Worm (Caenorhabditis elegans) whole organism, young adult: ENCODE measurements around the gene bath-47.

Experiments
- C06A6.2 ChIP-seq: fragments of 200-800 bp; sonication (Bioruptor generic); conservative IDR thresholded peaks from 2 replicates; pipeline ENCODE4 v1.3.6; 2022; ENCODE audit warnings: missing genetic modification characterization, missing compliant biosample characterization
- F49E8.2 ChIP-seq: sonication (generic microtip); optimal IDR thresholded peaks from 3 replicates; lab custom pipeline; 2017; ENCODE audit warnings: missing genetic modification characterization, mild to moderate bottlenecking, missing compliant biosample characterization, antibody characterized with exemption, moderate library complexity; ENCODE audit not compliant: insufficient read depth
- ama-1 ChIP-seq, 3 experiments: fragments of 150-350 bp in 1 of 3; sonication (generic microtip) in 2 of 3; optimal IDR thresholded peaks; 2 replicates each; lab custom pipeline; 2014 to 2018; ENCODE audit warnings: missing biosample characterization in 2 of 3, missing genetic modification characterization in 2 of 3, missing genetic modification reagents in 2 of 3
- atf-7 ChIP-seq: sonication (generic microtip); optimal IDR thresholded peaks from 2 replicates; lab custom pipeline; 2017; ENCODE audit warnings: mild to moderate bottlenecking, missing genetic modification characterization, missing compliant biosample characterization
- ceh-79 ChIP-seq: sonication (generic microtip); optimal IDR thresholded peaks from 2 replicates; lab custom pipeline; 2017; ENCODE audit warnings: mild to moderate bottlenecking, missing genetic modification characterization, missing compliant biosample characterization
- egl-44 ChIP-seq: fragments of 200-800 bp; sonication (Bioruptor generic); IDR thresholded peaks from 2 replicates; pipeline ENCODE4 v1.3.6; 2022; ENCODE audit warnings: missing genetic modification reagents, missing genetic modification characterization, missing compliant biosample characterization
- hlh-12 ChIP-seq: sonication (generic microtip); optimal IDR thresholded peaks from 2 replicates; lab custom pipeline; 2016; ENCODE audit warnings: missing genetic modification characterization, missing compliant biosample characterization
- lag-1 ChIP-seq: fragments of 200-800 bp; sonication (Bioruptor generic); IDR thresholded peaks from 2 replicates; pipeline ENCODE4 v1.3.6; 2022; ENCODE audit warnings: missing genetic modification reagents, missing genetic modification characterization, missing compliant biosample characterization
- lir-1 ChIP-seq: fragments of 200-800 bp; sonication (Bioruptor generic); conservative IDR thresholded peaks from 2 replicates; pipeline ENCODE4 v1.3.6; 2022; ENCODE audit warnings: missing genetic modification reagents, missing genetic modification characterization, missing compliant biosample characterization
- repo-1 ChIP-seq: sonication (generic microtip); optimal IDR thresholded peaks from 2 replicates; lab custom pipeline; 2017; ENCODE audit warnings: mild to moderate bottlenecking, missing genetic modification characterization, missing compliant biosample characterization
- sea-2 ChIP-seq: fragments of 200-800 bp; sonication (Bioruptor generic); IDR thresholded peaks from 2 replicates; pipeline ENCODE4 v1.3.6; 2022; ENCODE audit warnings: missing genetic modification characterization, missing compliant biosample characterization
- snpc-4 ChIP-seq, 5 experiments: fragments of 150-350 bp in 1 of 5; sonication (generic microtip) in 4 of 5; optimal IDR thresholded peaks; 2 replicates each; lab custom pipeline; 2014 to 2018; ENCODE audit warnings: missing genetic modification characterization in 5 of 5, missing biosample characterization in 3 of 5, antibody characterized with exemption in 2 of 5, mild to moderate bottlenecking in 2 of 5, missing compliant biosample characterization in 2 of 5, missing genotype in 2 of 5, moderate library complexity in 2 of 5, missing genetic modification reagents in 1 of 5
- unc-130 ChIP-seq: sonication (generic microtip); optimal IDR thresholded peaks from 2 replicates; lab custom pipeline; 2016; ENCODE audit warnings: missing genetic modification reagents, missing genetic modification characterization, missing compliant biosample characterization

DNA sequence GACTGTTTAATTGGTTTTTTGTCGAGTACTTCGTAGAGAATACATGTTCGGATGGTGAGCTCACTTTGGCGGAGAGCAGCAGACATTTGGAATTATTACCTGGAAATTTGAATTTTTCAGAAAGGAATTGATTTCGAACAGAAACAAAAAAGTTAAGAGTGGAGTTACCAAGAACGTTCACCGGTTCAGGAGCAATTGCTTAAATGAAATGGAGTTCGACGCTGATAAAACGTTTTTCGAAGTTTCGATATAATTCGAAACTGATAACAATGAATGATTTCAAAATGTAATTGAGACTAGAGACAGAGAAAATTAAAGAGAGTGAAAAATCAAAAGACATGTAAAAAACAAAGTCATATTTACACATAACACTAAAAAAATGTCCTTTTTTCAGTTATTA, 9.0 kb downstream of the bath-47 start, which contains the start of gene fbxa-163:
- TF ChIP-seq ceh-79 (tag; lab: Kevin White, UChicago) (no peak), C06A6.2 (no peak), ama-1 (optimal IDR thresholded peaks at IDR 0.05; lab: Kevin White, UChicago) (no peak), ama-1 (GFP tag; optimal IDR thresholded peaks at IDR 0.05; lab: Kevin White, UChicago) (no peak), F49E8.2 (tag; lab: Kevin White, UChicago) (no peak), unc-130 (GFP tag; lab: Kevin White, UChicago) (no peak), atf-7 (tag; lab: Kevin White, UChicago) (no peak), egl-44 (GFP tag; lab: Robert Waterston, UW) (no peak), repo-1 (tag; lab: Kevin White, UChicago) (no peak), lir-1 (GFP tag; lab: Robert Waterston, UW) (no peak), hlh-12 (tag; lab: Kevin White, UChicago) (no peak), lag-1 (GFP tag; lab: Robert Waterston, UW) (no peak), sea-2 (GFP tag; lab: Robert Waterston, UW) (no peak), snpc-4 (GFP tag; optimal IDR thresholded peaks at IDR 0.05; lab: Kevin White, UChicago) (no peak), snpc-4 (tag; optimal IDR thresholded peaks at IDR 0.05; lab: Kevin White, UChicago) (no peak)
